Fruit fly (Drosophila melanogaster) Kc167 (cell line): ENCODE results near the gene CG5762.

Experiments used
- insv ChIP-seq: fragments of >200 bp; optimal IDR thresholded peaks from 3 replicates; lab custom pipeline; 2018; ENCODE audit warnings: missing external identifiers
- psq ChIP-seq: fragments of >200 bp; optimal IDR thresholded peaks from 2 replicates; lab custom pipeline; 2017; ENCODE audit warnings: missing external identifiers
- ttk ChIP-seq: sonication (Bioruptor generic); optimal IDR thresholded peaks from 2 replicates; lab custom pipeline; 2017; ENCODE audit warnings: missing external identifiers

dm6 chr3R:24318217-24319082 is 43.0 kb downstream of the CG5762 start, which contains the start of the genes Nab2 and BRWD3:
- no peak for TF ChIP-seq ttk (lab: Kevin White, UChicago)
- TF ChIP-seq insv (lab: Kevin White, UChicago): no peak
- no peak for TF ChIP-seq psq (lab: Kevin White, UChicago)
